Worm (Caenorhabditis elegans): Measurements from ENCODE around the gene C50D2.6.
A peak's percentile ranks its signal among the peaks of the same experiment; 100 is the strongest.

DNA sequence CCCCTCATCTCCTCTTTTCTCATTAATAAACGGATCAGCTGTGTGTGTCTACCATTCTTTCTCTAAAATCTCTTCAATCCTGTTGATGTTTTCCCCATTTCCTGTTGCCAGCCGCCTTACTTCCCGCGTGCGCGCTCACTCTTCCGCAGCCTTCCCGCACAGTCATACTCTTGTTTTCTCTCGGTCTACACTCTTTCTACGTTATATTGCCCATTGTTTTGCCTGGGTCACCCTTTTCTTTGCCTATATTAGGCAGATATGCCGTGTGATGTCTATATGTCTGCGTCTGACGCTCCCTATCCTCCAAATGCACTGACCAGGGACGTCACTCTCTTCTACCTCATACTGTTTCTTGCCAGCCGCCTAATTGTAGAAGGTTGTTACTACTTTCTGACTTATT lies 17.9 kb upstream of the C50D2.6 start:
- TF ChIP-seq unc-62 (GFP tag; optimal IDR thresholded peaks at IDR 0.05) (peak; percentile 20), drap-1 (GFP tag; optimal IDR thresholded peaks at IDR 0.05) (peak; percentile 47), ces-1 (GFP tag; optimal IDR thresholded peaks at IDR 0.05) (peak; percentile 16), flh-1 (GFP tag; optimal IDR thresholded peaks at IDR 0.05) (no peak), nhr-12 (tag; optimal IDR thresholded peaks at IDR 0.05) (no peak), lsy-2 (tag; optimal IDR thresholded peaks at IDR 0.05) (no peak), hlh-1 (tag; optimal IDR thresholded peaks at IDR 0.05) (peak; percentile 35), tbx-8 (GFP tag; optimal IDR thresholded peaks at IDR 0.05) (peak; percentile 9), elt-3 (tag; optimal IDR thresholded peaks at IDR 0.05) (peak; percentile 60), nhr-28 (tag; optimal IDR thresholded peaks at IDR 0.05) (no peak), nhr-76 (tag; optimal IDR thresholded peaks at IDR 0.05) (no peak), mab-5 (tag; optimal IDR thresholded peaks at IDR 0.05) (no peak), elt-1 (tag; optimal IDR thresholded peaks at IDR 0.05; ENCODE audit: borderline replicate concordance, insufficient read depth) (no peak), nhr-2 (tag; optimal IDR thresholded peaks at IDR 0.05) (peak; percentile 75)
